Fruit fly (Drosophila melanogaster) whole organism, pupa: ENCODE results near the gene CG42329.

ENCODE experiments used
- CG12605 ChIP-seq: fragments of 200-800 bp; sonication (Bioruptor generic); IDR thresholded peaks from 2 replicates; pipeline ENCODE4 v1.3.6; 2022; ENCODE audit warnings: missing biosample characterization, missing genetic modification characterization
- Pif1B ChIP-seq: fragments of 200-800 bp; sonication (Bioruptor generic); optimal IDR thresholded peaks from 3 replicates; lab custom pipeline; 2016; ENCODE audit warnings: missing biosample characterization, missing genetic modification characterization
- fd96Ca ChIP-seq: fragments of 200-800 bp; sonication (Bioruptor generic); IDR thresholded peaks from 3 replicates; pipeline ENCODE4 v1.3.6; 2022; ENCODE audit warnings: missing biosample characterization, missing genetic modification characterization
- rn ChIP-seq: fragments of 200-800 bp; sonication (Bioruptor generic); IDR thresholded peaks from 2 replicates; pipeline ENCODE4 v1.3.6; 2022; ENCODE audit warnings: missing biosample characterization, missing genetic modification characterization

dm6 chr2L:1183799-1184198, 35.3 kb upstream of the CG42329 start, which contains the start of the genes CG5126 and Tgt:
- TF ChIP-seq Pif1B (GFP tag; lab: Kevin White, UChicago) (no peak), CG12605 (GFP tag; lab: Robert Waterston, UW) (no peak), rn (GFP tag; lab: Robert Waterston, UW) (no peak), fd96Ca (GFP tag; lab: Robert Waterston, UW) (no peak)
